Fruit fly (Drosophila melanogaster): ENCODE data around the gene eIF4E5.

DNA sequence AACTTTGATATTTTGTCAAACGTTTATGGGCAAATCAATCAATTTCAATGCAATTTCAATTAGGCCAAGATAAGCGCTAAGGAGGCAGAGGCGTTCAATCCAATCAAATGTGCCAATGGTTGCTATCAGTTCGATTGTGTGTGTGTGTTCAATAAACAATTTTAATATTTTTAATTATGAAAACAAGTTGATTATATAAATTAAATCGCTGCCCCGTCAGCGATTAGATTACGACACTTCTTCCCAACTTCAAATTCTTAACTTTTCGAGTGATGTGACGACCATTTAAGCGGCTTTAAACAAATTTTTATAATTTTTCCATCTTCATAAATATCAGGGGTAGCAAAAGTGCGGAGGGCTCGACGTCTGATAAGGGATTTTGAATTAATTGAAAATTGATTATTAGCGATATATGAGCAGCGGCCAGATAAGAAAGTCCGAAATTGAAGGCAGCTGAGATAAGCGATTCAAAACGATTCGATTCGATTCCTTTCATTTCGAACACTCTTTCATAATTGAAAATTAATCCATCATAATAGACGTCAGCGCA lies 47.8 kb downstream of the eIF4E5 start:
- TF ChIP-seq pan (optimal IDR thresholded peaks at IDR 0.05): no peak
- TF ChIP-seq usp (GFP tag; optimal IDR thresholded peaks at IDR 0.05): no peak
- no peak for TF ChIP-seq EcR (GFP tag; optimal IDR thresholded peaks at IDR 0.05)
- TF ChIP-seq Dll (optimal IDR thresholded peaks at IDR 0.05): no peak
- TF ChIP-seq psq (optimal IDR thresholded peaks at IDR 0.05): no peak

All from whole organism.